Worm (Caenorhabditis elegans): ENCODE results near the gene famk-1.

DNA sequence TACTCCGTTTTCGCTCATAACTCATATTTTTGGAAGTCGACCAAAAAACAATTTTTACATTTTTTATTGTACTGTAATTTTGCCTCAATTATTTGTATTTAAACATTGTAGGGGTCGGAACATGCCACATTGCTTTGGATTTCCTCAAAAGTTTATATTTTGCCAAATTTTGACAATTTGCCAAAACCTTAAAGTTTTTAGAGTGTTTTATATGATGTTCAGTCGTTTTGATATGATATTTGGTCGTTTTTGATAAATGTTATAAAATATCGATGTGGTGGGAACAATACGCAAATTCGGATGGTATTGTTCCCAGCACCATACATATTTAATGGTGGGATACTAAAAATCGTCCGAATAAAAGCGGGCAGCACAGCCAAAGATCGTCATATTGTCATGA lies 49.0 kb downstream of the famk-1 start, which contains the start of gene T10B10.9:
- TF ChIP-seq W03F9.2 (tag; optimal IDR thresholded peaks at IDR 0.05) (no peak), dao-5 (tag; optimal IDR thresholded peaks at IDR 0.05) (no peak), him-1 (tag; optimal IDR thresholded peaks at IDR 0.05) (no peak)
